Fruit fly (Drosophila melanogaster) whole organism, embryonic: ENCODE results near the gene inaE.

ENCODE experiments used
- CG17912 ChIP-seq: fragments of 200-800 bp; sonication (Bioruptor generic); optimal IDR thresholded peaks from 2 replicates; lab custom pipeline; 2018; ENCODE audit warnings: missing biosample characterization, mild to moderate bottlenecking, missing genetic modification characterization
- chm ChIP-seq: fragments of 200-800 bp; sonication (Bioruptor generic); IDR thresholded peaks from 2 replicates; pipeline ENCODE4 v1.3.6; 2022; ENCODE audit warnings: missing biosample characterization, missing genetic modification characterization
- esg ChIP-seq: fragments of 200-800 bp; sonication (Bioruptor generic); conservative IDR thresholded peaks from 2 replicates; pipeline ENCODE4 v1.3.6; 2022; ENCODE audit warnings: missing biosample characterization, missing genetic modification characterization
- knrl ChIP-seq: fragments of 200-800 bp; sonication (Bioruptor generic); IDR thresholded peaks from 3 replicates; pipeline ENCODE4 v1.3.6; 2022; ENCODE audit warnings: missing biosample characterization, missing genetic modification characterization; ENCODE audit not compliant: partially characterized antibody
- oc ChIP-seq: fragments of 200-800 bp; sonication (Bioruptor generic); optimal IDR thresholded peaks from 2 replicates; lab custom pipeline; 2018; ENCODE audit warnings: missing biosample characterization, mild to moderate bottlenecking, missing genetic modification characterization, moderate library complexity

- TF ChIP-seq chm (GFP tag; lab: Robert Waterston, UW): no peak
- TF ChIP-seq esg (GFP tag; lab: Robert Waterston, UW): no peak
- no peak for TF ChIP-seq oc (tag; lab: Kevin White, UChicago)
- TF ChIP-seq knrl (GFP tag; lab: Robert Waterston, UW): no peak
- TF ChIP-seq CG17912 (GFP tag; lab: Kevin White, UChicago): no peak
Measured at dm6 chrX:13800680-13801079, 17.2 kb downstream of the inaE start.
